Worm (Caenorhabditis elegans): Measurements from ENCODE around the gene sqst-1.

DNA sequence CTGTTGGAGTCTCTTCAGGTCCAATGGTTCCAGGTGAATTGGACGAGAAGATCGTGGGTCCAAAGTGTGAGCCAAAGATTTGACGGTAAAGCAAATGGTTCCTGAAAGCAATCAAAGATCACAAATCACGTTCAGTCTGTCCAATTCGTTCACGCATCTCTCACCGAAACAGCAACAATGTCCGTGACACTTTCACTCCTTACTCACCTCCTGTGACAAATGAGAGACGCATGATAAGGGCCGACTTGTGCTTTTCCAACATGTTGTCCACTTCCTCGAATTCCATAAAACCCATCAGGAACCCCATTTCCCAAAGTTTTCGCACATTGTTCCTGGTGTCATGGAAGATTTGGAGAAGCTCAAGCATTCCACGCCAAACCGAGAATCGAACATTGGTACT lies 6.3 kb downstream of the sqst-1 start:
- no peak for TF ChIP-seq dao-5 (tag; optimal IDR thresholded peaks at IDR 0.05)
- no peak for TF ChIP-seq him-1 (tag; optimal IDR thresholded peaks at IDR 0.05)
